Fruit fly (Drosophila melanogaster) whole organism, embryonic: Measurements from ENCODE around the gene Men.
A peak's percentile ranks its signal among the peaks of the same experiment; 100 is the strongest.

ENCODE experiments used
- Bteb2 ChIP-seq: fragments of 200-800 bp; sonication (Bioruptor generic); optimal IDR thresholded peaks from 2 replicates; lab custom pipeline; 2016; ENCODE audit warnings: missing biosample characterization, missing genetic modification characterization
- CG11456 ChIP-seq: fragments of 200-800 bp; sonication (Bioruptor generic); IDR thresholded peaks from 3 replicates; pipeline ENCODE4 v1.3.6; 2022; ENCODE audit warnings: missing biosample characterization, missing genetic modification characterization
- CG12071 ChIP-seq: fragments of 200-800 bp; sonication (Bioruptor generic); optimal IDR thresholded peaks from 3 replicates; lab custom pipeline; 2018; ENCODE audit warnings: missing biosample characterization, mild to moderate bottlenecking, missing genetic modification characterization
- CG13775 ChIP-seq: fragments of 200-800 bp; sonication (Bioruptor generic); optimal IDR thresholded peaks from 3 replicates; lab custom pipeline; 2017; ENCODE audit warnings: missing biosample characterization, mild to moderate bottlenecking, missing genetic modification characterization
- CG15269 ChIP-seq: fragments of 200-800 bp; sonication (Bioruptor generic); optimal IDR thresholded peaks from 2 replicates; lab custom pipeline; 2018; ENCODE audit warnings: missing biosample characterization, mild to moderate bottlenecking, missing genetic modification characterization, moderate library complexity
- CG18011 ChIP-seq: fragments of 200-800 bp; sonication (Bioruptor generic); optimal IDR thresholded peaks from 2 replicates; lab custom pipeline; 2017; ENCODE audit warnings: missing biosample characterization, missing genetic modification characterization, mild to moderate bottlenecking, moderate library complexity, missing genotype
- CG18619 ChIP-seq: fragments of 200-800 bp; sonication (Bioruptor generic); optimal IDR thresholded peaks from 3 replicates; lab custom pipeline; 2017; ENCODE audit warnings: missing biosample characterization, mild to moderate bottlenecking, missing genetic modification characterization
- CG30431 ChIP-seq: fragments of 200-800 bp; sonication (Bioruptor generic); optimal IDR thresholded peaks from 2 replicates; lab custom pipeline; 2017; ENCODE audit warnings: missing biosample characterization, missing genetic modification characterization
- CG3407 ChIP-seq: fragments of 200-800 bp; sonication (Bioruptor generic); optimal IDR thresholded peaks from 2 replicates; lab custom pipeline; 2018; ENCODE audit warnings: missing biosample characterization, mild to moderate bottlenecking, missing genetic modification characterization
- CG4820 ChIP-seq: fragments of 200-800 bp; sonication (Bioruptor generic); optimal IDR thresholded peaks from 3 replicates; lab custom pipeline; 2016; ENCODE audit warnings: missing biosample characterization, missing genetic modification characterization
- CG5953 ChIP-seq: fragments of 200-800 bp; sonication (Bioruptor generic); IDR thresholded peaks from 2 replicates; pipeline ENCODE4 v1.3.6; 2022; ENCODE audit warnings: missing biosample characterization, missing genetic modification characterization
- CG6689 ChIP-seq: fragments of 200-800 bp; sonication (Bioruptor generic); IDR thresholded peaks from 2 replicates; pipeline ENCODE4 v1.3.6; 2022; ENCODE audit warnings: missing biosample characterization, missing genetic modification characterization
- CG7928 ChIP-seq: fragments of 200-800 bp; sonication (Bioruptor generic); optimal IDR thresholded peaks from 2 replicates; lab custom pipeline; 2017; ENCODE audit warnings: missing biosample characterization, mild to moderate bottlenecking, missing genetic modification characterization
- CG9437 ChIP-seq: fragments of 200-800 bp; sonication (Bioruptor generic); optimal IDR thresholded peaks from 2 replicates; lab custom pipeline; 2018; ENCODE audit warnings: missing biosample characterization, mild to moderate bottlenecking, missing genetic modification characterization
- CG9727 ChIP-seq: fragments of 200-800 bp; sonication (Bioruptor generic); optimal IDR thresholded peaks from 3 replicates; lab custom pipeline; 2017; ENCODE audit warnings: missing biosample characterization, mild to moderate bottlenecking, missing genetic modification characterization
- CoRest ChIP-seq: fragments of 200-800 bp; sonication (Bioruptor generic); optimal IDR thresholded peaks from 3 replicates; lab custom pipeline; 2018; ENCODE audit warnings: missing biosample characterization, mild to moderate bottlenecking, missing genetic modification characterization, moderate library complexity
- Doc2 ChIP-seq: fragments of 200-800 bp; sonication (Bioruptor generic); IDR thresholded peaks from 2 replicates; pipeline ENCODE4 v1.3.6; 2022; ENCODE audit warnings: missing biosample characterization, missing genetic modification characterization
- Drgx ChIP-seq: fragments of 200-800 bp; sonication (Bioruptor generic); IDR thresholded peaks from 2 replicates; pipeline ENCODE4 v1.3.6; 2022; ENCODE audit warnings: missing biosample characterization, missing genetic modification characterization
- HmgZ ChIP-seq: fragments of 200-800 bp; sonication (Bioruptor generic); optimal IDR thresholded peaks from 2 replicates; lab custom pipeline; 2018; ENCODE audit warnings: missing biosample characterization, mild to moderate bottlenecking, missing genetic modification characterization
- Max ChIP-seq: fragments of 200-800 bp; sonication (Bioruptor generic); optimal IDR thresholded peaks from 2 replicates; lab custom pipeline; 2016; ENCODE audit warnings: missing biosample characterization, mild to moderate bottlenecking, missing genetic modification characterization
- Mrtf ChIP-seq: fragments of 200-800 bp; sonication (Bioruptor generic); IDR thresholded peaks from 3 replicates; pipeline ENCODE4 v1.3.6; 2022; ENCODE audit warnings: missing biosample characterization, missing genetic modification characterization
- NC2β ChIP-seq: fragments of 200-800 bp; sonication (Bioruptor generic); optimal IDR thresholded peaks from 2 replicates; lab custom pipeline; 2016; ENCODE audit warnings: missing biosample characterization, missing genetic modification characterization
- NFAT ChIP-seq: fragments of 200-800 bp; sonication (Bioruptor generic); IDR thresholded peaks from 2 replicates; pipeline ENCODE4 v1.3.6; 2022; ENCODE audit warnings: missing biosample characterization, missing genetic modification characterization
- Pdp1 ChIP-seq, 2 experiments: fragments of 200-800 bp; sonication (Bioruptor generic); optimal IDR thresholded peaks; 3 replicates each; lab custom pipeline; 2016; ENCODE audit warnings: missing biosample characterization in 2 of 2, missing genetic modification characterization in 2 of 2, mild to moderate bottlenecking in 1 of 2, moderate library complexity in 1 of 2
- Taf1 ChIP-seq: fragments of 200-800 bp; sonication (Bioruptor generic); IDR thresholded peaks from 2 replicates; pipeline ENCODE4 v1.3.6; 2022; ENCODE audit warnings: missing biosample characterization, missing genetic modification characterization
- Usf ChIP-seq: fragments of 200-800 bp; sonication (Bioruptor generic); optimal IDR thresholded peaks from 2 replicates; lab custom pipeline; 2017; ENCODE audit warnings: missing genotype, missing biosample characterization, missing genetic modification characterization
- Xrp1 ChIP-seq: fragments of 200-800 bp; sonication (Bioruptor generic); IDR thresholded peaks from 2 replicates; pipeline ENCODE4 v1.3.6; 2022; ENCODE audit warnings: missing biosample characterization, missing genetic modification characterization
- bbx ChIP-seq: fragments of 200-800 bp; sonication (Bioruptor generic); IDR thresholded peaks from 2 replicates; pipeline ENCODE4 v1.3.6; 2022; ENCODE audit warnings: missing biosample characterization, missing genetic modification characterization; ENCODE audit not compliant: partially characterized antibody
- chn ChIP-seq: fragments of 200-800 bp; sonication (Bioruptor generic); optimal IDR thresholded peaks from 2 replicates; lab custom pipeline; 2016; ENCODE audit warnings: missing biosample characterization, missing genetic modification characterization
- dmrt99B ChIP-seq: fragments of 200-800 bp; sonication (Bioruptor generic); optimal IDR thresholded peaks from 2 replicates; lab custom pipeline; 2018; ENCODE audit warnings: missing biosample characterization, mild to moderate bottlenecking, missing genetic modification characterization, moderate library complexity
- dysf ChIP-seq: fragments of 200-800 bp; sonication (Bioruptor generic); IDR thresholded peaks from 3 replicates; pipeline ENCODE4 v1.3.6; 2022; ENCODE audit warnings: missing biosample characterization, missing genetic modification characterization
- eyg ChIP-seq: fragments of 200-800 bp; sonication (Bioruptor generic); optimal IDR thresholded peaks from 3 replicates; lab custom pipeline; 2016; ENCODE audit warnings: missing biosample characterization, missing genetic modification characterization
- fru ChIP-seq: fragments of >200 bp; optimal IDR thresholded peaks from 2 replicates; lab custom pipeline; 2017
- fu2 ChIP-seq: fragments of 200-800 bp; sonication (Bioruptor generic); optimal IDR thresholded peaks from 2 replicates; lab custom pipeline; 2016; ENCODE audit warnings: missing biosample characterization, missing genetic modification characterization
- her ChIP-seq: fragments of 200-800 bp; sonication (Bioruptor generic); optimal IDR thresholded peaks from 2 replicates; lab custom pipeline; 2016; ENCODE audit warnings: missing biosample characterization, missing genetic modification characterization
- ind ChIP-seq: fragments of 200-800 bp; sonication (Bioruptor generic); optimal IDR thresholded peaks from 3 replicates; lab custom pipeline; 2016; ENCODE audit warnings: missing biosample characterization, missing genetic modification characterization
- lab ChIP-seq: fragments of 200-800 bp; sonication (Bioruptor generic); optimal IDR thresholded peaks from 3 replicates; lab custom pipeline; 2017; ENCODE audit warnings: missing biosample characterization, missing genetic modification characterization, mild to moderate bottlenecking, moderate library complexity, missing genetic modification reagents
- lmd ChIP-seq: fragments of 200-800 bp; sonication (Bioruptor generic); IDR thresholded peaks from 2 replicates; pipeline ENCODE4 v1.3.6; 2022; ENCODE audit warnings: missing biosample characterization, missing genetic modification characterization
- nerfin-1 ChIP-seq: fragments of 200-800 bp; sonication (Bioruptor generic); optimal IDR thresholded peaks from 3 replicates; lab custom pipeline; 2019; ENCODE audit warnings: missing biosample characterization, mild to moderate bottlenecking, missing genetic modification characterization, moderate library complexity
- nmo ChIP-seq: fragments of 200-800 bp; sonication (Bioruptor generic); optimal IDR thresholded peaks from 2 replicates; lab custom pipeline; 2018; ENCODE audit warnings: missing biosample characterization, mild to moderate bottlenecking, missing genetic modification characterization, moderate library complexity
- oc ChIP-seq: fragments of 200-800 bp; sonication (Bioruptor generic); optimal IDR thresholded peaks from 2 replicates; lab custom pipeline; 2018; ENCODE audit warnings: missing biosample characterization, mild to moderate bottlenecking, missing genetic modification characterization, moderate library complexity
- onecut ChIP-seq: fragments of 200-800 bp; sonication (Bioruptor generic); IDR thresholded peaks from 2 replicates; pipeline ENCODE4 v1.3.6; 2022; ENCODE audit warnings: missing biosample characterization, missing genetic modification characterization
- pfk ChIP-seq: fragments of 200-800 bp; sonication (Bioruptor generic); optimal IDR thresholded peaks from 2 replicates; lab custom pipeline; 2018; ENCODE audit warnings: missing biosample characterization, mild to moderate bottlenecking, missing genetic modification characterization, moderate library complexity
- pnt ChIP-seq: fragments of 200-800 bp; sonication (Bioruptor generic); optimal IDR thresholded peaks from 3 replicates; lab custom pipeline; 2016; ENCODE audit warnings: missing biosample characterization, missing genetic modification characterization
- sd ChIP-seq: fragments of 200-800 bp; sonication (Bioruptor generic); optimal IDR thresholded peaks from 3 replicates; lab custom pipeline; 2018; ENCODE audit warnings: missing biosample characterization, mild to moderate bottlenecking, missing genetic modification characterization, moderate library complexity
- shn ChIP-seq: fragments of 200-800 bp; sonication (Bioruptor generic); optimal IDR thresholded peaks from 3 replicates; lab custom pipeline; 2016; ENCODE audit warnings: missing biosample characterization, missing genetic modification characterization
- sob ChIP-seq: fragments of 200-800 bp; sonication (Bioruptor generic); IDR thresholded peaks from 2 replicates; pipeline ENCODE4 v1.3.6; 2022; ENCODE audit warnings: missing biosample characterization, missing genetic modification characterization
- twi ChIP-seq: fragments of 200-800 bp; optimal IDR thresholded peaks from 2 replicates; lab custom pipeline; 2019; ENCODE audit warnings: missing biosample characterization, mild to moderate bottlenecking, missing genetic modification characterization, moderate library complexity
- unpg ChIP-seq: fragments of 200-800 bp; sonication (Bioruptor generic); optimal IDR thresholded peaks from 3 replicates; lab custom pipeline; 2018; ENCODE audit warnings: missing biosample characterization, mild to moderate bottlenecking, missing genetic modification characterization, moderate library complexity

Gene Men

DNA sequence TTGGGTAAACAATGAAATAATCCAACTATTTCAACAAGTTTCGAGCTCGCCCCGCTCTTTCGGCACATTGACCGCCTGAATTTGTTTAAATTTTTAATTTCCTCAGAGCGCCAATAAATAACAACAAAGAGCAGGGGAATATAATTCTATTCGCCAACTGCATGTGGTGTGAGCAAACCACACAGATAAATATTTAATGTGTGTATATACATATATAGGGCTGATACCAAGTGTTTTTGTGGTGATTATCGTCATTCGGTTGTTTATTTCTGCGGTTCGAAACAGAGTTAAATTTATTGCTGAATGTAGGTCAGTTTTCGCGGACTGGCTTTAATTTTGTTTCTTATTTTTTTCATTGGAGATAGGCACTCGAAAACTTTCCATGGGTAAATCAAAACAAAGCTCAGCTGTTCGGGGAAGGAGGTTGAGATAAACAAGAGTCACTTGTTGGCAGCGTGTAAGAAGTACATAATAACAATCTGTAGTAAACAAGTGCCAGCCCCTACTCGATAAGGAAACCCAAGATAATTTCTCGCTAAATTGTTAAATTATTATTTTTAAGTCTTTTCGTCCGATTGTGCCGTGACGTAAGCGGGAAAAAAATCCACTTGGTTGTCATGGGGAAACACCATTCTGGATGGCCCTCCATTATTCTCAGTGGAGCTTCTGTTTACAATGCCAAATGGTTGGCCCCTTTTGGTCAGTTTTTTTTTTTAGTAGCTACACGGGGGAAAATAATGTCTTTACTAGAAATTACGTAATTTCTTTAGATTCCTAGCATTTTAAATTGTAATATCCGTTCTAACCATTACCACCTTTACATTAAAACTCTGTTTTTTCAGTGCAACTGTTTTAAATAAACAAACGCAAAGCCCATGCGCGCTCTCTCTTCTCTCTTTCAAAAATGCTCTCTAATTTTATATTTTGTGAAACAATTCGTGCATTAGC, 4.4 kb downstream of the Men start (continued):
- TF ChIP-seq Drgx (GFP tag; lab: Robert Waterston, UW): peak; percentile 68
- TF ChIP-seq eyg (GFP tag; lab: Kevin White, UChicago): peak; percentile 14
- no peak for TF ChIP-seq CG30431
- no peak for TF ChIP-seq onecut (GFP tag; lab: Robert Waterston, UW)
- TF ChIP-seq CG9727 (GFP tag; lab: Kevin White, UChicago): peak; percentile 35
- TF ChIP-seq chn (GFP tag; lab: Kevin White, UChicago): peak; percentile 53
- TF ChIP-seq CG7928 (GFP tag; lab: Kevin White, UChicago): no peak
- TF ChIP-seq fu2 (GFP tag; lab: Kevin White, UChicago): peak; percentile 60
- TF ChIP-seq pnt (GFP tag; lab: Kevin White, UChicago): peak; percentile 6
- TF ChIP-seq CG12071 (GFP tag; lab: Kevin White, UChicago): no peak
- TF ChIP-seq NFAT (GFP tag; lab: Robert Waterston, UW): peak; percentile 36; the same call in 1 of the 2 replicates
- TF ChIP-seq her: peak; percentile 3
- peak; percentile 62 for TF ChIP-seq sob
- TF ChIP-seq pfk (GFP tag; lab: Kevin White, UChicago): no peak
- peak; percentile 44 to 86 for TF ChIP-seq Pdp1 (GFP tag; optimal IDR thresholded peaks at IDR 0.05; lab: Kevin White, UChicago)
- TF ChIP-seq unpg: peak; percentile 42
- TF ChIP-seq lab (GFP tag; lab: Kevin White, UChicago): peak; percentile 81
- peak; percentile 76 for TF ChIP-seq dysf (GFP tag; lab: Robert Waterston, UW)
- peak; percentile 65; the same call in 2 of the 3 replicates for TF ChIP-seq Mrtf (GFP tag; lab: Robert Waterston, UW)
- TF ChIP-seq dmrt99B (tag; lab: Kevin White, UChicago): peak; percentile 70
- TF ChIP-seq fru (lab: Kevin White, UChicago): no peak
- peak; percentile 42 for TF ChIP-seq CG18619 (GFP tag; lab: Kevin White, UChicago)
- peak; percentile 59 for TF ChIP-seq ind (GFP tag; lab: Kevin White, UChicago)
- TF ChIP-seq Taf1 (GFP tag; lab: Robert Waterston, UW): 0 out of 2 replicates have a peak, but pooled peaks have one; percentile 23
- TF ChIP-seq HmgZ (tag; lab: Kevin White, UChicago): peak; percentile 17
- peak; percentile 2 for TF ChIP-seq CG4820 (GFP tag; lab: Kevin White, UChicago)
- peak; percentile 47 for TF ChIP-seq sd (tag; lab: Kevin White, UChicago)
- peak; percentile 25 for TF ChIP-seq Bteb2 (GFP tag; lab: Kevin White, UChicago)
- TF ChIP-seq twi (tag; lab: Kevin White, UChicago): no peak
- TF ChIP-seq oc: no peak
- TF ChIP-seq shn (GFP tag; lab: Kevin White, UChicago): peak; percentile 4
- TF ChIP-seq CG9437 (GFP tag; lab: Kevin White, UChicago): peak; percentile 42
- no peak for TF ChIP-seq bbx (GFP tag; lab: Robert Waterston, UW)
- peak; percentile 27; the same call in 1 of the 2 replicates for TF ChIP-seq CG5953 (GFP tag; lab: Robert Waterston, UW)
- peak; percentile 55 for TF ChIP-seq Xrp1 (GFP tag; lab: Robert Waterston, UW)
- TF ChIP-seq CG18011: peak; percentile 39
- no peak for TF ChIP-seq Doc2
- TF ChIP-seq CoRest (tag; lab: Kevin White, UChicago): peak; percentile 49
- peak; percentile 39 for TF ChIP-seq NC2β
- TF ChIP-seq Max (GFP tag; lab: Kevin White, UChicago): peak; percentile 28
- TF ChIP-seq CG6689: peak; percentile 42; the same call in 1 of the 2 replicates
- no peak for TF ChIP-seq nerfin-1 (tag; lab: Kevin White, UChicago)
- peak; percentile 50 for TF ChIP-seq lmd (GFP tag; lab: Robert Waterston, UW)
- TF ChIP-seq CG15269 (tag; lab: Kevin White, UChicago): peak; percentile 67
- peak; percentile 64; the same call in 2 of the 3 replicates for TF ChIP-seq CG11456
- peak; percentile 28 for TF ChIP-seq nmo
- TF ChIP-seq CG3407 (GFP tag; lab: Kevin White, UChicago): peak; percentile 12
- peak; percentile 41 for TF ChIP-seq CG13775 (GFP tag; lab: Kevin White, UChicago)
- no peak for TF ChIP-seq Usf
